Fruit fly (Drosophila melanogaster) whole organism, embryonic: ENCODE data around the gene CG13248.

Experiments used
- B-H2 ChIP-seq: fragments of 200-800 bp; sonication (Bioruptor generic); optimal IDR thresholded peaks from 2 replicates; lab custom pipeline; 2018; ENCODE audit warnings: missing biosample characterization, mild to moderate bottlenecking, missing genetic modification characterization
- Bgb ChIP-seq: fragments of 200-800 bp; sonication (Bioruptor generic); IDR thresholded peaks from 2 replicates; pipeline ENCODE4 v1.3.6; 2022; ENCODE audit warnings: missing biosample characterization, missing genetic modification characterization; ENCODE audit not compliant: partially characterized antibody
- CG10267 ChIP-seq: fragments of 200-800 bp; sonication (Bioruptor generic); optimal IDR thresholded peaks from 2 replicates; lab custom pipeline; 2018; ENCODE audit warnings: missing biosample characterization, mild to moderate bottlenecking, missing genetic modification characterization, moderate library complexity
- CG13123 ChIP-seq: fragments of 200-800 bp; sonication (Bioruptor generic); optimal IDR thresholded peaks from 2 replicates; lab custom pipeline; 2016; ENCODE audit warnings: missing biosample characterization, missing genetic modification characterization
- CG14667 ChIP-seq: fragments of 200-800 bp; sonication (Bioruptor generic); IDR thresholded peaks from 2 replicates; pipeline ENCODE4 v1.3.6; 2022; ENCODE audit warnings: missing biosample characterization, missing genetic modification characterization
- CG14860 ChIP-seq: fragments of 200-800 bp; sonication (Bioruptor generic); IDR thresholded peaks from 3 replicates; pipeline ENCODE4 v1.3.6; 2022; ENCODE audit warnings: missing biosample characterization, missing genetic modification characterization; ENCODE audit not compliant: partially characterized antibody
- CG17912 ChIP-seq: fragments of 200-800 bp; sonication (Bioruptor generic); optimal IDR thresholded peaks from 2 replicates; lab custom pipeline; 2018; ENCODE audit warnings: missing biosample characterization, mild to moderate bottlenecking, missing genetic modification characterization
- CG18262 ChIP-seq: fragments of 200-800 bp; optimal IDR thresholded peaks from 3 replicates; lab custom pipeline; 2019; ENCODE audit warnings: missing biosample characterization, mild to moderate bottlenecking, missing genetic modification characterization, moderate library complexity
- CG18619 ChIP-seq: fragments of 200-800 bp; sonication (Bioruptor generic); optimal IDR thresholded peaks from 3 replicates; lab custom pipeline; 2017; ENCODE audit warnings: missing biosample characterization, mild to moderate bottlenecking, missing genetic modification characterization
- CG2875 ChIP-seq: fragments of 200-800 bp; sonication (Bioruptor generic); optimal IDR thresholded peaks from 2 replicates; lab custom pipeline; 2017; ENCODE audit warnings: missing biosample characterization, mild to moderate bottlenecking, missing genetic modification characterization, missing genetic modification reagents
- CG3065 ChIP-seq: fragments of 200-800 bp; sonication (Bioruptor generic); optimal IDR thresholded peaks from 2 replicates; lab custom pipeline; 2016; ENCODE audit warnings: missing biosample characterization, missing genetic modification characterization
- CG31365 ChIP-seq: fragments of 200-800 bp; sonication (Bioruptor generic); optimal IDR thresholded peaks from 2 replicates; lab custom pipeline; 2018; ENCODE audit warnings: missing biosample characterization, mild to moderate bottlenecking, missing genetic modification characterization
- CG33213 ChIP-seq: fragments of 200-800 bp; sonication (Bioruptor generic); optimal IDR thresholded peaks from 3 replicates; lab custom pipeline; 2016; ENCODE audit warnings: missing biosample characterization, missing genetic modification characterization
- CG33557 ChIP-seq: fragments of 200-800 bp; sonication (Bioruptor generic); optimal IDR thresholded peaks from 2 replicates; lab custom pipeline; 2019; ENCODE audit warnings: missing biosample characterization, mild to moderate bottlenecking, missing genetic modification characterization, moderate library complexity
- CG3995 ChIP-seq: fragments of 200-800 bp; sonication (Bioruptor generic); optimal IDR thresholded peaks from 3 replicates; lab custom pipeline; 2016; ENCODE audit warnings: missing biosample characterization, missing genetic modification characterization
- CG4617 ChIP-seq: fragments of 200-800 bp; sonication (Bioruptor generic); optimal IDR thresholded peaks from 3 replicates; lab custom pipeline; 2016; ENCODE audit warnings: missing biosample characterization, missing genetic modification characterization, borderline replicate concordance
- CG6854 ChIP-seq: fragments of 200-800 bp; sonication (Bioruptor generic); optimal IDR thresholded peaks from 3 replicates; lab custom pipeline; 2017; ENCODE audit warnings: missing biosample characterization, mild to moderate bottlenecking, missing genetic modification characterization
- CG7745 ChIP-seq: fragments of 200-800 bp; sonication (Bioruptor generic); optimal IDR thresholded peaks from 2 replicates; lab custom pipeline; 2018; ENCODE audit warnings: missing biosample characterization, mild to moderate bottlenecking, missing genetic modification characterization, moderate library complexity
- Deaf1 ChIP-seq: fragments of 200-800 bp; optimal IDR thresholded peaks from 3 replicates; lab custom pipeline; 2019; ENCODE audit warnings: missing biosample characterization, mild to moderate bottlenecking, missing genetic modification characterization, moderate library complexity
- Dip2 ChIP-seq: fragments of 200-800 bp; sonication (Bioruptor generic); IDR thresholded peaks from 2 replicates; pipeline ENCODE4 v1.3.6; 2022; ENCODE audit warnings: missing biosample characterization, missing genetic modification characterization
- Dll ChIP-seq: fragments of 200-800 bp; sonication (Bioruptor generic); IDR thresholded peaks from 4 replicates; pipeline ENCODE4 v1.3.6; 2022; ENCODE audit warnings: missing biosample characterization, missing genetic modification characterization; ENCODE audit not compliant: partially characterized antibody
- ERR ChIP-seq: fragments of 200-800 bp; sonication (Bioruptor generic); optimal IDR thresholded peaks from 2 replicates; lab custom pipeline; 2016; ENCODE audit warnings: missing biosample characterization, missing genetic modification characterization
- Ets97D ChIP-seq: fragments of 200-800 bp; sonication (Bioruptor generic); optimal IDR thresholded peaks from 3 replicates; lab custom pipeline; 2016; ENCODE audit warnings: missing biosample characterization, missing genetic modification characterization
- Hmr ChIP-seq: fragments of 200-800 bp; sonication (Bioruptor generic); optimal IDR thresholded peaks from 3 replicates; lab custom pipeline; 2017; ENCODE audit warnings: mild to moderate bottlenecking, missing biosample characterization, missing genetic modification reagents, missing genetic modification characterization
- Kr ChIP-seq: fragments of 200-800 bp; sonication (Bioruptor generic); optimal IDR thresholded peaks from 2 replicates; lab custom pipeline; 2017; ENCODE audit warnings: missing biosample characterization, mild to moderate bottlenecking, missing genetic modification characterization
- Max ChIP-seq: fragments of 200-800 bp; sonication (Bioruptor generic); optimal IDR thresholded peaks from 2 replicates; lab custom pipeline; 2016; ENCODE audit warnings: missing biosample characterization, mild to moderate bottlenecking, missing genetic modification characterization
- Mes4 ChIP-seq: fragments of 200-800 bp; sonication (Bioruptor generic); optimal IDR thresholded peaks from 2 replicates; lab custom pipeline; 2016; ENCODE audit warnings: missing biosample characterization, missing genetic modification characterization
- Rfx ChIP-seq: fragments of 200-800 bp; sonication (Bioruptor generic); IDR thresholded peaks from 2 replicates; pipeline ENCODE4 v1.3.6; 2022; ENCODE audit warnings: missing biosample characterization, missing genetic modification characterization
- Ssrp ChIP-seq: fragments of 200-800 bp; sonication (Bioruptor generic); optimal IDR thresholded peaks from 2 replicates; lab custom pipeline; 2018; ENCODE audit warnings: missing biosample characterization, mild to moderate bottlenecking, missing genetic modification characterization, moderate library complexity
- al ChIP-seq: fragments of 200-800 bp; sonication (Bioruptor generic); IDR thresholded peaks from 2 replicates; pipeline ENCODE4 v1.3.6; 2022; ENCODE audit warnings: missing biosample characterization, missing genetic modification characterization
- ap ChIP-seq: fragments of 200-800 bp; sonication (Bioruptor generic); IDR thresholded peaks from 2 replicates; pipeline ENCODE4 v1.3.6; 2022; ENCODE audit warnings: missing biosample characterization, missing genetic modification characterization
- eve ChIP-seq, 2 experiments: fragments of >200 bp; optimal IDR thresholded peaks; 2 replicates each; lab custom pipeline; 2017; ENCODE audit warnings: missing biosample characterization in 2 of 2, missing genetic modification characterization in 2 of 2
- fd3F ChIP-seq: fragments of 200-800 bp; sonication (Bioruptor generic); optimal IDR thresholded peaks from 2 replicates; lab custom pipeline; 2018; ENCODE audit warnings: missing biosample characterization, mild to moderate bottlenecking, missing genetic modification characterization, moderate library complexity
- fd64A ChIP-seq: fragments of 200-800 bp; sonication (Bioruptor generic); optimal IDR thresholded peaks from 3 replicates; lab custom pipeline; 2018; ENCODE audit warnings: missing biosample characterization, mild to moderate bottlenecking, missing genetic modification characterization
- gem ChIP-seq: fragments of 200-800 bp; sonication (Bioruptor generic); optimal IDR thresholded peaks from 2 replicates; lab custom pipeline; 2019; ENCODE audit warnings: missing biosample characterization, mild to moderate bottlenecking, missing genetic modification characterization, moderate library complexity
- gsb ChIP-seq: fragments of 200-800 bp; sonication (Bioruptor generic); IDR thresholded peaks from 2 replicates; pipeline ENCODE4 v1.3.6; 2022; ENCODE audit warnings: missing biosample characterization, missing genetic modification characterization
- gt ChIP-seq: fragments of 200-800 bp; sonication (Bioruptor generic); IDR thresholded peaks from 2 replicates; pipeline ENCODE4 v1.3.6; 2022; ENCODE audit warnings: missing biosample characterization, missing genetic modification characterization
- hb ChIP-seq: fragments of 200-800 bp; sonication (Bioruptor generic); IDR thresholded peaks from 3 replicates; pipeline ENCODE4 v1.3.6; 2022; ENCODE audit warnings: missing biosample characterization, missing genetic modification characterization; ENCODE audit not compliant: partially characterized antibody
- kni ChIP-seq: fragments of 200-800 bp; sonication (Bioruptor generic); optimal IDR thresholded peaks from 3 replicates; lab custom pipeline; 2017; ENCODE audit warnings: mild to moderate bottlenecking, missing biosample characterization, missing genetic modification reagents, missing genetic modification characterization
- lbe ChIP-seq: fragments of 200-800 bp; sonication (Bioruptor generic); optimal IDR thresholded peaks from 2 replicates; lab custom pipeline; 2016; ENCODE audit warnings: missing biosample characterization, mild to moderate bottlenecking, missing genetic modification characterization
- mld ChIP-seq: fragments of 200-800 bp; sonication (Bioruptor generic); IDR thresholded peaks from 3 replicates; pipeline ENCODE4 v1.3.6; 2022; ENCODE audit warnings: missing biosample characterization, missing genetic modification characterization; ENCODE audit not compliant: partially characterized antibody
- phol ChIP-seq: fragments of 200-800 bp; sonication (Bioruptor generic); optimal IDR thresholded peaks from 3 replicates; lab custom pipeline; 2018; ENCODE audit warnings: missing biosample characterization, mild to moderate bottlenecking, missing genetic modification characterization, moderate library complexity
- pros ChIP-seq: fragments of 200-800 bp; sonication (Bioruptor generic); optimal IDR thresholded peaks from 3 replicates; lab custom pipeline; 2019; ENCODE audit warnings: missing biosample characterization, mild to moderate bottlenecking, missing genetic modification characterization, moderate library complexity
- repo ChIP-seq: fragments of 200-800 bp; sonication (Bioruptor generic); optimal IDR thresholded peaks from 2 replicates; lab custom pipeline; 2016; ENCODE audit warnings: missing biosample characterization, missing genetic modification characterization
- ro ChIP-seq: fragments of 200-800 bp; sonication (Bioruptor generic); IDR thresholded peaks from 2 replicates; pipeline ENCODE4 v1.3.6; 2022; ENCODE audit warnings: missing biosample characterization, missing genetic modification characterization
- tio ChIP-seq: fragments of 200-800 bp; sonication (Bioruptor generic); optimal IDR thresholded peaks from 2 replicates; lab custom pipeline; 2017; ENCODE audit warnings: missing biosample characterization, missing genetic modification characterization, inconsistent platforms
- unc-4 ChIP-seq: fragments of 200-800 bp; sonication (Bioruptor generic); IDR thresholded peaks from 2 replicates; pipeline ENCODE4 v1.3.6; 2022; ENCODE audit warnings: missing biosample characterization, missing genetic modification characterization; ENCODE audit not compliant: partially characterized antibody
- unpg ChIP-seq: fragments of 200-800 bp; sonication (Bioruptor generic); optimal IDR thresholded peaks from 3 replicates; lab custom pipeline; 2018; ENCODE audit warnings: missing biosample characterization, mild to moderate bottlenecking, missing genetic modification characterization, moderate library complexity

CG13248 gene

DNA sequence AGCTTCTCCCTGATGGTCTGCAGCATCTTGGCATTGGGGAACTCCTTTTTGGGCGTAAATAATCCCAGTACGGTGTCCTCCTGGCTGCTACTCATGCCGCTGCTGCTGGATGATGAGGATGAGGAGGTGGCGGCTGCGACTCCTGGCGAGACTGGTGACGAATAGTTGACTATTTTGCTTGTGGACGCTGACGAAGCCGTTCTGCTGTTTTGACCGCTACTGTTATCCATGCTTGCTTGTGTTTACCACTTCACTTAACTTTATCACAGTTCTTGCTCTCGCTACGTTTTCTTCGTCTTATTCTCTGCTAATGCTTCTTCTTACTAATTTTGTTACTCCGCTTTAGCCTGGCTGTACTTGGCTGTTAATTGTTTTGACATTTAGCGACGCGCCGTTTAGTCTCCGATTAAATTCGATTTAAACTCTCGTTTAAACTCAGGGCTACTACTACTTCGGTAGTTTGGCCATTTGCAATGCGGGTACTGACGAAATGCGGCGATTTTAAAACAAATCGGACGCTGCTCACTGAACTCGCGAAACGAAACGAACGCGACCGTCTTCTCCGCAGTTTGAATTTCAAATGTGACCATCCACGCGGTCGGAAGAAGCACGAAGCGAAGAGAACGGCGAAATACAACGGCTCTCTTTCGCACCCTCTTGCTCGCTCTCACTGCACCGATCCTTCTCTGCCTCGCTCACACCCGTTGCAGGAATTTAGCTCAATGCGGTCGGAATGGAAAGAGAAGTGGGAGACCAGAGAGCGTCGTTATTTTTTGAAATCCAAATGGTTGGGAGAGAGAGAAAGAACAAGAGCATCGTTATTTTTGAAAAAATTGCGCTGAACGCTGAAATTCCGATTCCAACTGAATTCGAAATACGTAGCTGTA, 9.1 kb downstream of the CG13248 start, which contains the start of gene trbl (continued):
- TF ChIP-seq tio (GFP tag; lab: Kevin White, UChicago) (no peak), phol (tag; lab: Kevin White, UChicago) (no peak), CG2875 (GFP tag; lab: Kevin White, UChicago) (no peak), CG33213 (GFP tag; lab: Kevin White, UChicago) (no peak), kni (GFP tag; lab: Kevin White, UChicago) (peak; percentile 81), fd64A (GFP tag; lab: Kevin White, UChicago) (no peak), CG10267 (tag; lab: Kevin White, UChicago) (peak; percentile 53), CG14860 (GFP tag; lab: Robert Waterston, UW) (peak; percentile 75), fd3F (GFP tag; lab: Kevin White, UChicago) (no peak), CG3995 (peak; percentile 4), unc-4 (GFP tag; lab: Robert Waterston, UW) (peak; percentile 58), CG7745 (tag; lab: Kevin White, UChicago) (peak; percentile 62), Kr (GFP tag; lab: Kevin White, UChicago) (peak; percentile 13), CG33557 (GFP tag; lab: Kevin White, UChicago) (no peak), CG14667 (GFP tag; lab: Robert Waterston, UW) (no peak), ap (GFP tag; lab: Robert Waterston, UW) (no peak), pros (GFP tag; lab: Kevin White, UChicago) (peak; percentile 84), CG18262 (no peak), CG18619 (no peak), eve (GFP tag; optimal IDR thresholded peaks at IDR 0.05; lab: Kevin White, UChicago) (no peak), mld (peak; percentile 90), CG31365 (tag; lab: Kevin White, UChicago) (peak; percentile 71), repo (no peak), lbe (GFP tag; lab: Kevin White, UChicago) (peak; percentile 10), CG6854 (GFP tag; lab: Kevin White, UChicago) (peak; percentile 72), Dll (GFP tag; lab: Robert Waterston, UW) (0 out of 4 replicates have a peak, but pooled peaks have one; percentile 52), Bgb (GFP tag; lab: Robert Waterston, UW) (peak; percentile 77), hb (no peak), gt (GFP tag; lab: Robert Waterston, UW) (no peak), CG4617 (GFP tag; lab: Kevin White, UChicago) (no peak), CG3065 (no peak), Ets97D (GFP tag; lab: Kevin White, UChicago) (peak; percentile 26), Dip2 (GFP tag; lab: Robert Waterston, UW) (no peak), al (GFP tag; lab: Robert Waterston, UW) (no peak), CG13123 (GFP tag; lab: Kevin White, UChicago) (no peak), gem (no peak), ERR (GFP tag; lab: Kevin White, UChicago) (no peak), Ssrp (tag; lab: Kevin White, UChicago) (no peak), Mes4 (GFP tag; lab: Kevin White, UChicago) (no peak), Deaf1 (peak; percentile 94), B-H2 (GFP tag; lab: Kevin White, UChicago) (no peak), Max (GFP tag; lab: Kevin White, UChicago) (peak; percentile 26), Hmr (GFP tag; lab: Kevin White, UChicago) (peak; percentile 59), gsb (no peak), unpg (peak; percentile 20), CG17912 (GFP tag; lab: Kevin White, UChicago) (no peak), ro (no peak), Rfx (GFP tag; lab: Robert Waterston, UW) (no peak)
